Worm (Caenorhabditis elegans): ENCODE data around the gene flh-1.

The flh-1 gene

ce11 chrIV:9268916-9269315 is 4.8 kb upstream of the flh-1 start (continued):
- TF ChIP-seq cebp-1 (GFP tag; IDR thresholded peaks at IDR 0.05) (no peak), cebp-1 (tag; optimal IDR thresholded peaks at IDR 0.05) (no peak), egrh-3 (GFP tag; IDR thresholded peaks at IDR 0.05) (peak; percentile 65; the same call in 1 of the 2 replicates)

- TF ChIP-seq egrh-3 (GFP tag; IDR thresholded peaks at IDR 0.05) (peak; percentile 19; the same call in 1 of the 2 replicates), sea-2 (GFP tag; IDR thresholded peaks at IDR 0.05) (no peak)
These were observed 3.5 kb upstream of the flh-1 start for ce11 chrIV:9267581-9267980.

ce11 chrIV:9266464-9266863 is 2.4 kb upstream of the flh-1 start, which contains the start of gene Y11D7A.19:
Y11D7A.19 (minus strand) TSS chrIV:9266564.
- TF ChIP-seq efl-1 (GFP tag; optimal IDR thresholded peaks at IDR 0.05) (no peak), hlh-26 (GFP tag; conservative IDR thresholded peaks at IDR 0.05) (no peak), ceh-27 (GFP tag; optimal IDR thresholded peaks at IDR 0.05) (no peak), rec-8 (tag; optimal IDR thresholded peaks at IDR 0.05) (no peak)

- peak; percentile 58 for TF ChIP-seq madf-6 (GFP tag; IDR thresholded peaks at IDR 0.05)
- TF ChIP-seq F10E7.11 (tag; optimal IDR thresholded peaks at IDR 0.05): no peak
- no peak for TF ChIP-seq ceh-40 (GFP tag; IDR thresholded peaks at IDR 0.05)
- TF ChIP-seq ceh-58 (GFP tag; IDR thresholded peaks at IDR 0.05): no peak
- TF ChIP-seq madf-8 (GFP tag; conservative IDR thresholded peaks at IDR 0.05): peak; percentile 78
- TF ChIP-seq lsl-1 (GFP tag; optimal IDR thresholded peaks at IDR 0.05): peak; percentile 32
These were observed 443 bp upstream of the flh-1 start for ce11 chrIV:9264513-9264912.

- TF ChIP-seq lin-54 (GFP tag; optimal IDR thresholded peaks at IDR 0.05) (no peak), nfya-1 (tag; optimal IDR thresholded peaks at IDR 0.05; ENCODE audit: borderline replicate concordance, insufficient read depth) (no peak), tbp1 (GFP tag; optimal IDR thresholded peaks at IDR 0.05) (no peak), mel-28 (tag; optimal IDR thresholded peaks at IDR 0.05; ENCODE audit: borderline replicate concordance) (no peak), ceh-100 (GFP tag; IDR thresholded peaks at IDR 0.05) (no peak), ceh-40 (GFP tag; IDR thresholded peaks at IDR 0.05) (no peak), egl-44 (GFP tag; IDR thresholded peaks at IDR 0.05) (no peak), aptf-2 (GFP tag; conservative IDR thresholded peaks at IDR 0.05) (no peak), unc-62 (GFP tag; optimal IDR thresholded peaks at IDR 0.05) (no peak), hsf-1 (GFP tag; IDR thresholded peaks at IDR 0.05) (no peak), F22D6.2 (tag; optimal IDR thresholded peaks at IDR 0.05) (no peak), xnd-1 (tag; optimal IDR thresholded peaks at IDR 0.05) (no peak), ceh-91 (GFP tag; IDR thresholded peaks at IDR 0.05) (no peak), tlf-1 (GFP tag; optimal IDR thresholded peaks at IDR 0.05) (no peak), madf-3 (GFP tag; IDR thresholded peaks at IDR 0.05) (no peak)
These were observed 1.8 kb downstream of the flh-1 start for ce11 chrIV:9262295-9262694.

- TF ChIP-seq rpc-1 (optimal IDR thresholded peaks at IDR 0.05): no peak
- TF ChIP-seq rpc-1 (tag; optimal IDR thresholded peaks at IDR 0.05): no peak
- TF ChIP-seq Y56A3A.18 (GFP tag; IDR thresholded peaks at IDR 0.05): no peak
- no peak for TF ChIP-seq K11D2.4 (GFP tag; IDR thresholded peaks at IDR 0.05)
- TF ChIP-seq nfya-2 (GFP tag; IDR thresholded peaks at IDR 0.05): no peak
- TF ChIP-seq lir-1 (GFP tag; conservative IDR thresholded peaks at IDR 0.05): no peak
- no peak for TF ChIP-seq atf-7 (tag; optimal IDR thresholded peaks at IDR 0.05)
- TF ChIP-seq akir-1 (GFP tag; optimal IDR thresholded peaks at IDR 0.05): no peak
- no peak for TF ChIP-seq unc-62 (GFP tag; optimal IDR thresholded peaks at IDR 0.05)
- no peak for TF ChIP-seq snpc-1.1 (tag; optimal IDR thresholded peaks at IDR 0.05; ENCODE audit: insufficient read depth)
These were observed 2.4 kb downstream of the flh-1 start, which contains the start of gene col-120 for ce11 chrIV:9261687-9262086. col-120 (minus strand) TSS chrIV:9261787.
